Fruit fly (Drosophila melanogaster) whole organism, embryonic: Measurements from ENCODE around the gene CAH3.
A peak's percentile ranks its signal among the peaks of the same experiment; 100 is the strongest.

ENCODE experiments used
- Ada2b ChIP-seq: fragments of 200-800 bp; sonication (Bioruptor generic); IDR thresholded peaks from 2 replicates; pipeline ENCODE4 v1.3.6; 2022; ENCODE audit warnings: missing biosample characterization, missing genetic modification characterization
- Atf6 ChIP-seq: fragments of 200-800 bp; sonication (Bioruptor generic); IDR thresholded peaks from 2 replicates; pipeline ENCODE4 v1.3.6; 2022; ENCODE audit warnings: missing biosample characterization, missing genetic modification characterization
- B-H2 ChIP-seq: fragments of 200-800 bp; sonication (Bioruptor generic); optimal IDR thresholded peaks from 2 replicates; lab custom pipeline; 2018; ENCODE audit warnings: missing biosample characterization, mild to moderate bottlenecking, missing genetic modification characterization
- Bteb2 ChIP-seq: fragments of 200-800 bp; sonication (Bioruptor generic); optimal IDR thresholded peaks from 2 replicates; lab custom pipeline; 2016; ENCODE audit warnings: missing biosample characterization, missing genetic modification characterization
- CG11723 ChIP-seq: fragments of 200-800 bp; sonication (Bioruptor generic); optimal IDR thresholded peaks from 2 replicates; lab custom pipeline; 2017; ENCODE audit warnings: missing biosample characterization, mild to moderate bottlenecking, missing genetic modification characterization
- CG12942 ChIP-seq: fragments of 200-800 bp; sonication (Bioruptor generic); optimal IDR thresholded peaks from 3 replicates; lab custom pipeline; 2016; ENCODE audit warnings: missing biosample characterization, missing genetic modification characterization
- CG13894 ChIP-seq: fragments of 200-800 bp; sonication (Bioruptor generic); optimal IDR thresholded peaks from 3 replicates; lab custom pipeline; 2018; ENCODE audit warnings: missing biosample characterization, mild to moderate bottlenecking, missing genetic modification characterization, moderate library complexity
- CG14014 ChIP-seq: fragments of 200-800 bp; sonication (Bioruptor generic); IDR thresholded peaks from 2 replicates; pipeline ENCODE4 v1.3.6; 2022; ENCODE audit warnings: missing biosample characterization, missing genetic modification characterization
- CG14441 ChIP-seq: fragments of 200-800 bp; sonication (Bioruptor generic); IDR thresholded peaks from 2 replicates; pipeline ENCODE4 v1.3.6; 2022; ENCODE audit warnings: missing biosample characterization, missing genetic modification characterization
- CG15011 ChIP-seq: fragments of 200-800 bp; sonication (Bioruptor generic); optimal IDR thresholded peaks from 3 replicates; lab custom pipeline; 2018; ENCODE audit warnings: missing biosample characterization, mild to moderate bottlenecking, missing genetic modification characterization
- CG17385 ChIP-seq: fragments of 200-800 bp; sonication (Bioruptor generic); optimal IDR thresholded peaks from 3 replicates; lab custom pipeline; 2018; ENCODE audit warnings: missing biosample characterization, mild to moderate bottlenecking, missing genetic modification characterization
- CG2678 ChIP-seq: fragments of 200-800 bp; sonication (Bioruptor generic); optimal IDR thresholded peaks from 3 replicates; lab custom pipeline; 2019; ENCODE audit warnings: missing biosample characterization, mild to moderate bottlenecking, missing genetic modification characterization, moderate library complexity
- CG31365 ChIP-seq: fragments of 200-800 bp; sonication (Bioruptor generic); optimal IDR thresholded peaks from 2 replicates; lab custom pipeline; 2018; ENCODE audit warnings: missing biosample characterization, mild to moderate bottlenecking, missing genetic modification characterization
- CG32772 ChIP-seq: fragments of 200-800 bp; sonication (Bioruptor generic); IDR thresholded peaks from 2 replicates; pipeline ENCODE4 v1.3.6; 2022; ENCODE audit warnings: missing biosample characterization, missing genetic modification characterization
- CG3407 ChIP-seq: fragments of 200-800 bp; sonication (Bioruptor generic); optimal IDR thresholded peaks from 2 replicates; lab custom pipeline; 2018; ENCODE audit warnings: missing biosample characterization, mild to moderate bottlenecking, missing genetic modification characterization
- CG3726 ChIP-seq: fragments of 200-800 bp; sonication (Bioruptor generic); IDR thresholded peaks from 3 replicates; pipeline ENCODE4, ENCODE4 v1.3.6; 2022; ENCODE audit warnings: missing biosample characterization, missing genetic modification characterization
- CG4360 ChIP-seq: fragments of 200-800 bp; sonication (Bioruptor generic); IDR thresholded peaks from 2 replicates; pipeline ENCODE4 v1.3.6; 2022; ENCODE audit warnings: missing biosample characterization, missing genetic modification characterization
- CG4424 ChIP-seq: fragments of 200-800 bp; sonication (Bioruptor generic); optimal IDR thresholded peaks from 3 replicates; lab custom pipeline; 2016; ENCODE audit warnings: missing biosample characterization, missing genetic modification characterization
- CG4617 ChIP-seq: fragments of 200-800 bp; sonication (Bioruptor generic); optimal IDR thresholded peaks from 3 replicates; lab custom pipeline; 2016; ENCODE audit warnings: missing biosample characterization, missing genetic modification characterization, borderline replicate concordance
- CG6254 ChIP-seq: fragments of 200-800 bp; sonication (Bioruptor generic); optimal IDR thresholded peaks from 3 replicates; lab custom pipeline; 2017; ENCODE audit warnings: mild to moderate bottlenecking, missing biosample characterization, missing genetic modification reagents, missing genetic modification characterization
- CG6765 ChIP-seq: fragments of 200-800 bp; sonication (Bioruptor generic); optimal IDR thresholded peaks from 3 replicates; lab custom pipeline; 2017; ENCODE audit warnings: missing biosample characterization, mild to moderate bottlenecking, missing genetic modification characterization
- CG6854 ChIP-seq: fragments of 200-800 bp; sonication (Bioruptor generic); optimal IDR thresholded peaks from 3 replicates; lab custom pipeline; 2017; ENCODE audit warnings: missing biosample characterization, mild to moderate bottlenecking, missing genetic modification characterization
- CG7987 ChIP-seq: fragments of 200-800 bp; sonication (Bioruptor generic); optimal IDR thresholded peaks from 2 replicates; lab custom pipeline; 2018; ENCODE audit warnings: missing biosample characterization, mild to moderate bottlenecking, missing genetic modification characterization, moderate library complexity
- CG8944 ChIP-seq: fragments of 200-800 bp; sonication (Bioruptor generic); optimal IDR thresholded peaks from 3 replicates; lab custom pipeline; 2016; ENCODE audit warnings: missing biosample characterization, missing genetic modification characterization
- CG9727 ChIP-seq: fragments of 200-800 bp; sonication (Bioruptor generic); optimal IDR thresholded peaks from 3 replicates; lab custom pipeline; 2017; ENCODE audit warnings: missing biosample characterization, mild to moderate bottlenecking, missing genetic modification characterization
- Dek ChIP-seq: fragments of 200-800 bp; sonication (Bioruptor generic); optimal IDR thresholded peaks from 3 replicates; lab custom pipeline; 2019; ENCODE audit warnings: missing biosample characterization, mild to moderate bottlenecking, missing genetic modification characterization, moderate library complexity
- Dfd ChIP-seq, 2 experiments: fragments of >200 bp; optimal IDR thresholded peaks; 2 replicates each; lab custom pipeline; 2017; ENCODE audit warnings: missing biosample characterization in 2 of 2, missing genetic modification characterization in 2 of 2
- Dref ChIP-seq: fragments of 200-800 bp; sonication (Bioruptor generic); IDR thresholded peaks from 2 replicates; pipeline ENCODE4 v1.3.6; 2022; ENCODE audit warnings: missing biosample characterization, missing genetic modification characterization
- E2f2 ChIP-seq: fragments of 200-800 bp; sonication (Bioruptor generic); IDR thresholded peaks from 2 replicates; pipeline ENCODE4 v1.3.6; 2022; ENCODE audit warnings: missing biosample characterization, missing genetic modification characterization
- Hr39 ChIP-seq: fragments of >200 bp; optimal IDR thresholded peaks from 2 replicates; lab custom pipeline; 2017
- Lhr ChIP-seq: fragments of 200-800 bp; sonication (Bioruptor generic); optimal IDR thresholded peaks from 3 replicates; lab custom pipeline; 2017; ENCODE audit warnings: mild to moderate bottlenecking, missing biosample characterization, missing genetic modification reagents, missing genetic modification characterization
- Lim3 ChIP-seq: fragments of 200-800 bp; sonication (Bioruptor generic); IDR thresholded peaks from 2 replicates; pipeline ENCODE4 v1.3.6; 2022; ENCODE audit warnings: missing biosample characterization, missing genetic modification characterization
- Lpt ChIP-seq: fragments of >200 bp; optimal IDR thresholded peaks from 2 replicates; lab custom pipeline; 2018; ENCODE audit warnings: missing biosample characterization, missing genetic modification characterization
- NK7.1 ChIP-seq: fragments of 200-800 bp; sonication (Bioruptor generic); optimal IDR thresholded peaks from 3 replicates; lab custom pipeline; 2016; ENCODE audit warnings: missing biosample characterization, missing genetic modification characterization
- Ptx1 ChIP-seq: fragments of 200-800 bp; sonication (Bioruptor generic); IDR thresholded peaks from 2 replicates; pipeline ENCODE4 v1.3.6; 2022; ENCODE audit warnings: missing biosample characterization, missing genetic modification characterization
- Stat92E ChIP-seq, 3 experiments: fragments of >200 bp in 2 of 3; fragments of 200-800 bp in 1 of 3; sonication (Bioruptor generic) in 1 of 3; optimal IDR thresholded peaks; 2 replicates each; lab custom pipeline; 2017 to 2019; ENCODE audit warnings: missing biosample characterization in 3 of 3, missing genetic modification characterization in 3 of 3, mild to moderate bottlenecking in 1 of 3, moderate library complexity in 1 of 3
- Trl ChIP-seq, 3 experiments: fragments of >200 bp in 2 of 3; fragments of 200-800 bp in 1 of 3; sonication (Bioruptor generic) in 1 of 3; optimal IDR thresholded peaks; 2 replicates in 1 of 3; 3 replicates in 2 of 3; lab custom pipeline; 2016 to 2017; ENCODE audit warnings: missing biosample characterization in 1 of 3, missing genetic modification characterization in 1 of 3
- Vsx1 ChIP-seq: fragments of 200-800 bp; sonication (Bioruptor generic); optimal IDR thresholded peaks from 2 replicates; lab custom pipeline; 2017; ENCODE audit warnings: missing biosample characterization, mild to moderate bottlenecking, missing genetic modification characterization, missing genetic modification reagents
- al ChIP-seq: fragments of 200-800 bp; sonication (Bioruptor generic); IDR thresholded peaks from 2 replicates; pipeline ENCODE4 v1.3.6; 2022; ENCODE audit warnings: missing biosample characterization, missing genetic modification characterization
- ap ChIP-seq: fragments of 200-800 bp; sonication (Bioruptor generic); IDR thresholded peaks from 2 replicates; pipeline ENCODE4 v1.3.6; 2022; ENCODE audit warnings: missing biosample characterization, missing genetic modification characterization
- bab2 ChIP-seq: fragments of 200-800 bp; sonication (Bioruptor generic); optimal IDR thresholded peaks from 2 replicates; lab custom pipeline; 2016; ENCODE audit warnings: missing biosample characterization, missing genetic modification characterization
- cwo ChIP-seq: fragments of 200-800 bp; sonication (Bioruptor generic); optimal IDR thresholded peaks from 3 replicates; lab custom pipeline; 2017; ENCODE audit warnings: missing biosample characterization, missing genetic modification characterization, mild to moderate bottlenecking, moderate library complexity, missing genetic modification reagents
- da ChIP-seq: fragments of 200-800 bp; sonication (Bioruptor generic); optimal IDR thresholded peaks from 2 replicates; lab custom pipeline; 2016; ENCODE audit warnings: missing biosample characterization, missing genetic modification characterization
- eve ChIP-seq, 2 experiments: fragments of >200 bp; optimal IDR thresholded peaks; 2 replicates each; lab custom pipeline; 2017; ENCODE audit warnings: missing biosample characterization in 2 of 2, missing genetic modification characterization in 2 of 2
- lmd ChIP-seq: fragments of 200-800 bp; sonication (Bioruptor generic); IDR thresholded peaks from 2 replicates; pipeline ENCODE4 v1.3.6; 2022; ENCODE audit warnings: missing biosample characterization, missing genetic modification characterization
- nerfin-1 ChIP-seq: fragments of 200-800 bp; sonication (Bioruptor generic); optimal IDR thresholded peaks from 3 replicates; lab custom pipeline; 2019; ENCODE audit warnings: missing biosample characterization, mild to moderate bottlenecking, missing genetic modification characterization, moderate library complexity
- nmo ChIP-seq: fragments of 200-800 bp; sonication (Bioruptor generic); optimal IDR thresholded peaks from 2 replicates; lab custom pipeline; 2018; ENCODE audit warnings: missing biosample characterization, mild to moderate bottlenecking, missing genetic modification characterization, moderate library complexity
- pros ChIP-seq: fragments of 200-800 bp; sonication (Bioruptor generic); optimal IDR thresholded peaks from 3 replicates; lab custom pipeline; 2019; ENCODE audit warnings: missing biosample characterization, mild to moderate bottlenecking, missing genetic modification characterization, moderate library complexity
- tap ChIP-seq: fragments of 200-800 bp; optimal IDR thresholded peaks from 3 replicates; lab custom pipeline; 2019; ENCODE audit warnings: missing biosample characterization, mild to moderate bottlenecking, missing genetic modification characterization, moderate library complexity
- wor ChIP-seq: fragments of 200-800 bp; sonication (Bioruptor generic); IDR thresholded peaks from 2 replicates; pipeline ENCODE4 v1.3.6; 2022; ENCODE audit warnings: missing biosample characterization, missing genetic modification characterization
- zfh2 ChIP-seq: fragments of 200-800 bp; sonication (Bioruptor generic); optimal IDR thresholded peaks from 2 replicates; lab custom pipeline; 2016; ENCODE audit warnings: missing biosample characterization, missing genetic modification characterization

The CAH3 gene

dm6 chrX:8677434-8677833 is 3.6 kb upstream of the CAH3 start (continued):
- no peak for TF ChIP-seq nerfin-1
- no peak for TF ChIP-seq CG14014 (GFP tag; lab: Robert Waterston, UW)
- no peak for TF ChIP-seq Vsx1
- peak; percentile 64; the same call in 2 of the 3 replicates for TF ChIP-seq CG3726
- no peak for TF ChIP-seq Trl (optimal IDR thresholded peaks at IDR 0.05; lab: Kevin White, UChicago)
- peak; percentile 81 for TF ChIP-seq Trl (GFP tag; optimal IDR thresholded peaks at IDR 0.05; lab: Kevin White, UChicago)
- peak; percentile 93 for TF ChIP-seq nmo
- TF ChIP-seq Lpt (GFP tag; lab: Kevin White, UChicago), result no peak
- no peak for TF ChIP-seq al (GFP tag; lab: Robert Waterston, UW)
- TF ChIP-seq CG6854, result no peak
- TF ChIP-seq E2f2 (GFP tag; lab: Robert Waterston, UW), result no peak
- TF ChIP-seq CG3407, result no peak
- TF ChIP-seq Stat92E (GFP tag; optimal IDR thresholded peaks at IDR 0.05; lab: Kevin White, UChicago), result no peak
- TF ChIP-seq Hr39, result no peak
- TF ChIP-seq ap, result peak; percentile 77
- TF ChIP-seq cwo, result no peak
- no peak for TF ChIP-seq CG31365 (tag; lab: Kevin White, UChicago)
- peak; percentile 72 for TF ChIP-seq NK7.1 (GFP tag; lab: Kevin White, UChicago)
- no peak for TF ChIP-seq Lhr (GFP tag; lab: Kevin White, UChicago)
- TF ChIP-seq bab2 (GFP tag; lab: Kevin White, UChicago), result peak; percentile 86
- no peak for TF ChIP-seq pros (GFP tag; lab: Kevin White, UChicago)
- no peak for TF ChIP-seq CG4617
- no peak for TF ChIP-seq CG4424
- TF ChIP-seq CG8944 (GFP tag; lab: Kevin White, UChicago), result no peak
- TF ChIP-seq Ptx1, result peak; percentile 21; the same call in 1 of the 2 replicates
- no peak for TF ChIP-seq CG15011
- no peak for TF ChIP-seq Dref
- no peak for TF ChIP-seq wor (GFP tag; lab: Robert Waterston, UW)
- no peak for TF ChIP-seq CG13894 (tag; lab: Kevin White, UChicago)
- no peak for TF ChIP-seq zfh2 (GFP tag; lab: Kevin White, UChicago)
- peak; percentile 85 for TF ChIP-seq CG2678 (tag; lab: Kevin White, UChicago)
- TF ChIP-seq CG6765 (GFP tag; lab: Kevin White, UChicago), result no peak
- TF ChIP-seq, all 482 proteins: peak for 80

DNA sequence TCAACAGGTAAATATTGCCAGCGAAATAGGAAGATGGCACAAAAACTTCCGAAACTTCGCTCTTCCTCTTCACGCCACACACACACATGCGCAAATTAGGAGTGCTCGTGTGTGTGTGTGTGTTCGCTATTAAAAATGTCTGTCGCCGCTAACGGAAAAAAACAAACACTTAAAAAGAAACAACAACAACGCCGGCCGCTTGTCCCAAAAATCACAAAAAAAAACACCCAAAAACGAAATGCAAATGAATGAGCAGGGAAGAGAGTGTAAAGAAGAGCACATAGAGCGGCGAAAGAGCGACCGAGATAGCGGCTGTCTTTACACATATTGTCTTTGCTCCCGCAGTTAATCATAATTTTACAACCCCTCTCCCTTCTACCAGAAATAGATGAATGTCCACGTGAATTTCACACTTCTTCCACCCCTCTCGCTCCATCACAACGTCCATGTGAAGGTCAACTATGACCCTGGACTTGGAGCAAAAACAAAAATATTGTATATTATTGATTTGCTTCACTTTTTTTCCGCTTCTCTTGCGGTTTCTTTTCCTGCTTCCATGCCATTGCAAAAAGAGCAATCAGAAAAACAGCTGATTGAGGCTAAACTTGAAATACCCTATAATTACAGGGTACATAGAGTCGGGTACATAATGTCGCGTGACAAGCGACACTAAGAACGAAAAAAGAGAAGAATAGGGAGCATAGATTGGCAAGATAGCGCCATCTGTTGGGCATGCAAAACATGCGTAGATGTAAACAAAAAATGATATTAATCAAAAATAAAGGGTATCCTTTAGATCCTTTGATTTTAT is 975 bp downstream of the CAH3 start:
- no peak for TF ChIP-seq Bteb2 (GFP tag; lab: Kevin White, UChicago)
- TF ChIP-seq Dek (tag; lab: Kevin White, UChicago), result no peak
- peak; percentile 82 for TF ChIP-seq CG4360
- TF ChIP-seq cwo, result peak; percentile 86
- no peak for TF ChIP-seq lmd
- no peak for TF ChIP-seq CG11723 (GFP tag; lab: Kevin White, UChicago)
- peak; percentile 51 for TF ChIP-seq CG17385 (GFP tag; lab: Kevin White, UChicago)
- TF ChIP-seq CG12942 (GFP tag; lab: Kevin White, UChicago), result no peak
- TF ChIP-seq CG32772 (GFP tag; lab: Robert Waterston, UW), result 0 out of 2 replicates have a peak, but pooled peaks have one; percentile 28
- TF ChIP-seq CG7987 (GFP tag; lab: Kevin White, UChicago), result peak; percentile 33
- TF ChIP-seq Ada2b (GFP tag; lab: Robert Waterston, UW), result peak; percentile 11; the same call in 1 of the 2 replicates
- TF ChIP-seq Lim3, result no peak
- TF ChIP-seq CG14441 (GFP tag; lab: Robert Waterston, UW), result no peak
- no peak for TF ChIP-seq B-H2 (GFP tag; lab: Kevin White, UChicago)
- TF ChIP-seq CG9727 (GFP tag; lab: Kevin White, UChicago), result no peak
- peak; percentile 91 for TF ChIP-seq CG6254 (GFP tag; lab: Kevin White, UChicago)
- TF ChIP-seq tap (tag; lab: Kevin White, UChicago), result no peak
- TF ChIP-seq da (GFP tag; lab: Kevin White, UChicago), result no peak
- no peak for TF ChIP-seq Dfd (GFP tag; optimal IDR thresholded peaks at IDR 0.05; lab: Kevin White, UChicago)
- TF ChIP-seq eve (GFP tag; optimal IDR thresholded peaks at IDR 0.05; lab: Kevin White, UChicago), result peak in 1 of 2 experiments; percentile 15
- 0 out of 2 replicates have a peak, but pooled peaks have one; percentile 20 for TF ChIP-seq Atf6 (GFP tag; lab: Robert Waterston, UW)
